Worm (Caenorhabditis elegans): ENCODE data around the gene lec-5.

Gene lec-5

ce11 chrII:5841053-5841547 is at the start of gene lec-5:
lec-5 (minus strand) TSS chrII:5841103.
- TF ChIP-seq F57A8.1 (GFP tag; optimal IDR thresholded peaks at IDR 0.05) = no peak
- no peak for TF ChIP-seq B0261.1 (tag; optimal IDR thresholded peaks at IDR 0.05)
- TF ChIP-seq madf-3 (GFP tag; IDR thresholded peaks at IDR 0.05) = no peak

- TF ChIP-seq ceh-27 (GFP tag; optimal IDR thresholded peaks at IDR 0.05) (no peak), madf-3 (GFP tag; IDR thresholded peaks at IDR 0.05) (no peak), snpc-1.1 (tag; optimal IDR thresholded peaks at IDR 0.05; ENCODE audit: insufficient read depth) (no peak), cebp-1 (GFP tag; IDR thresholded peaks at IDR 0.05) (0 out of 2 replicates have a peak, but pooled peaks have one; percentile 26), cebp-1 (tag; optimal IDR thresholded peaks at IDR 0.05) (peak; percentile 78), attf-3 (GFP tag; conservative IDR thresholded peaks at IDR 0.05) (no peak), zim-3 (tag; optimal IDR thresholded peaks at IDR 0.05) (no peak), atf-7 (tag; optimal IDR thresholded peaks at IDR 0.05) (no peak)
These were observed 48.7 kb upstream of the lec-5 start for ce11 chrII:5889417-5890139.

ce11 chrII:5885966-5886621 is 45.2 kb upstream of the lec-5 start:
- TF ChIP-seq lin-40 (tag; optimal IDR thresholded peaks at IDR 0.05) (peak; percentile 64), cebp-1 (GFP tag; IDR thresholded peaks at IDR 0.05) (peak; percentile 76; the same call in 1 of the 2 replicates), cebp-1 (tag; optimal IDR thresholded peaks at IDR 0.05) (peak; percentile 94), dox-1 (GFP tag; IDR thresholded peaks at IDR 0.05) (0 out of 2 replicates have a peak, but pooled peaks have one; percentile 27), nhr-80 (tag; optimal IDR thresholded peaks at IDR 0.05) (peak; percentile 43), hmg-1.2 (GFP tag; IDR thresholded peaks at IDR 0.05) (peak; percentile 16; the same call in 1 of the 2 replicates), xnd-1 (tag; optimal IDR thresholded peaks at IDR 0.05) (no peak)

ce11 chrII:5884252-5884651 is 43.3 kb upstream of the lec-5 start, which contains the start of gene rfip-1:
rfip-1 (plus strand) TSS chrII:5884552.
- no peak for TF ChIP-seq efl-1 (GFP tag; optimal IDR thresholded peaks at IDR 0.05)
- no peak for TF ChIP-seq hmg-1.2 (GFP tag; IDR thresholded peaks at IDR 0.05)
- no peak for TF ChIP-seq ceh-91 (GFP tag; IDR thresholded peaks at IDR 0.05)
- no peak for TF ChIP-seq F22D6.2 (tag; optimal IDR thresholded peaks at IDR 0.05)
- TF ChIP-seq xnd-1 (tag; optimal IDR thresholded peaks at IDR 0.05) = no peak
- TF ChIP-seq lin-35 (GFP tag; optimal IDR thresholded peaks at IDR 0.05) = no peak
- no peak for TF ChIP-seq let-607 (tag; optimal IDR thresholded peaks at IDR 0.05)
- no peak for TF ChIP-seq nfyb-1 (GFP tag; IDR thresholded peaks at IDR 0.05)
- TF ChIP-seq ceh-27 (GFP tag; optimal IDR thresholded peaks at IDR 0.05) = no peak
- TF ChIP-seq ama-1 (optimal IDR thresholded peaks at IDR 0.05) = no peak
- TF ChIP-seq ama-1 (GFP tag; optimal IDR thresholded peaks at IDR 0.05) = no peak
- no peak for TF ChIP-seq unc-130 (GFP tag; optimal IDR thresholded peaks at IDR 0.05)
- no peak for TF ChIP-seq sea-2 (GFP tag; IDR thresholded peaks at IDR 0.05)
- no peak for TF ChIP-seq cebp-1 (GFP tag; IDR thresholded peaks at IDR 0.05)
- TF ChIP-seq cebp-1 (tag; optimal IDR thresholded peaks at IDR 0.05) = no peak
- TF ChIP-seq athp-1 (tag; optimal IDR thresholded peaks at IDR 0.05) = no peak
- no peak for TF ChIP-seq somi-1 (GFP tag; optimal IDR thresholded peaks at IDR 0.05)

ce11 chrII:5880677-5881076 is 39.8 kb upstream of the lec-5 start:
- TF ChIP-seq dpl-1 (GFP tag; optimal IDR thresholded peaks at IDR 0.05) (no peak), lin-26 (GFP tag; IDR thresholded peaks at IDR 0.05) (0 out of 2 replicates have a peak, but pooled peaks have one; percentile 25)
